Worm (Caenorhabditis elegans) whole organism, early embryonic: Measurements from ENCODE around the gene F28F8.7.

Source experiments
- B0310.2 ChIP-seq: sonication (generic microtip); optimal IDR thresholded peaks from 2 replicates; lab custom pipeline; 2016; ENCODE audit warnings: mild to moderate bottlenecking, missing genetic modification characterization, missing compliant biosample characterization
- F13C5.2 ChIP-seq: sonication (generic microtip); optimal IDR thresholded peaks from 2 replicates; lab custom pipeline; 2017; ENCODE audit warnings: mild to moderate bottlenecking, missing genetic modification characterization, inconsistent platforms, missing compliant biosample characterization
- aly-1 ChIP-seq: sonication (generic microtip); optimal IDR thresholded peaks from 2 replicates; lab custom pipeline; 2016; ENCODE audit warnings: missing genetic modification characterization, missing compliant biosample characterization
- ama-1 ChIP-seq: fragments of 150-350 bp; optimal IDR thresholded peaks from 2 replicates; lab custom pipeline; 2014
- ceh-13 ChIP-seq: fragments of 200-800 bp; sonication (Bioruptor generic); optimal IDR thresholded peaks from 2 replicates; lab custom pipeline; 2018; ENCODE audit warnings: mild to moderate bottlenecking, missing genetic modification characterization, missing compliant biosample characterization
- ceh-36 ChIP-seq: sonication (generic microtip); optimal IDR thresholded peaks from 2 replicates; lab custom pipeline; 2016; ENCODE audit warnings: missing genetic modification characterization, inconsistent platforms, missing compliant biosample characterization
- ets-7 ChIP-seq: sonication (generic microtip); optimal IDR thresholded peaks from 2 replicates; lab custom pipeline; 2016; ENCODE audit warnings: missing genotype, missing genetic modification characterization, missing compliant biosample characterization
- flt-1 ChIP-seq: fragments of 200-800 bp; sonication (Bioruptor generic); IDR thresholded peaks from 2 replicates; pipeline ENCODE4 v1.3.6; 2022; ENCODE audit warnings: missing genetic modification characterization, missing compliant biosample characterization
- hmbx-1 ChIP-seq: sonication (generic microtip); optimal IDR thresholded peaks from 2 replicates; lab custom pipeline; 2016; ENCODE audit warnings: mild to moderate bottlenecking, missing genetic modification characterization, missing compliant biosample characterization
- hmg-4 ChIP-seq: fragments of 200-800 bp; sonication (Bioruptor generic); optimal IDR thresholded peaks from 2 replicates; lab custom pipeline; 2018; ENCODE audit warnings: mild to moderate bottlenecking, missing genetic modification characterization, missing compliant biosample characterization
- hnd-1 ChIP-seq: sonication (generic microtip); optimal IDR thresholded peaks from 2 replicates; lab custom pipeline; 2016; ENCODE audit warnings: missing genetic modification characterization, missing compliant biosample characterization
- pes-1 ChIP-seq: fragments of 200-800 bp; sonication (Bioruptor generic); IDR thresholded peaks from 2 replicates; pipeline ENCODE4 v1.3.6; 2022; ENCODE audit warnings: missing genetic modification reagents, missing genetic modification characterization, missing compliant biosample characterization
- scrt-1 ChIP-seq: fragments of 200-800 bp; sonication (Bioruptor generic); IDR thresholded peaks from 2 replicates; pipeline ENCODE4 v1.3.6; 2022; ENCODE audit warnings: missing genetic modification characterization, missing compliant biosample characterization
- sea-1 ChIP-seq: fragments of 200-800 bp; sonication (Bioruptor generic); conservative IDR thresholded peaks from 2 replicates; pipeline ENCODE4 v1.3.6; 2022; ENCODE audit warnings: missing genetic modification characterization, missing compliant biosample characterization
- tbx-11 ChIP-seq: fragments of 200-800 bp; sonication (Bioruptor generic); IDR thresholded peaks from 2 replicates; pipeline ENCODE4 v1.3.6; 2022; ENCODE audit warnings: missing genetic modification characterization, missing compliant biosample characterization
- tbx-37 ChIP-seq: fragments of 200-800 bp; sonication (Bioruptor generic); conservative IDR thresholded peaks from 2 replicates; pipeline ENCODE4 v1.3.6; 2022; ENCODE audit warnings: missing genetic modification reagents, missing genetic modification characterization, missing compliant biosample characterization
- tra-4 ChIP-seq: sonication (generic microtip); optimal IDR thresholded peaks from 2 replicates; lab custom pipeline; 2017; ENCODE audit warnings: missing genetic modification characterization, missing compliant biosample characterization

The F28F8.7 gene

DNA sequence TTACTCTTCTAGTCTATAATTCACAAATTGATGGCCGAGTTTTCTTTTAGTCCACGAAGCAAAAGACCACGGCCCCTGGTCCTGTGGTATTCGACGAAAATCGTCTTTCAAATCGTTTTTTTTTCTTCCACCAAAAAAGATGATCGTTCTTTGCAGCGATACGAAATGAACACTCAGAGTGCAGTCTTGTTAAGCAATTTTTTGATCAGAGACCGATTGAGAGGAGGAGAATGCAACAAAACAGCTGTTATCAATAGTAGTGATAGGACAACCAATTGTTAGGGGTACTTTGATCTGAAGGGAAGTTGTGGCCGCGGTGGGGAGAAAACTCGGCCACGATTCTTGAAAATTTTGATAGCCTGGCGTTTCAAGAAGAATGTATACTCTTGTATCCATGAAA is 26.4 kb downstream of the F28F8.7 start:
- TF ChIP-seq pes-1 (GFP tag; lab: Robert Waterston, UW), result no peak
- no peak for TF ChIP-seq tbx-11 (GFP tag; lab: Robert Waterston, UW)
- no peak for TF ChIP-seq B0310.2 (tag; lab: Kevin White, UChicago)
- no peak for TF ChIP-seq tbx-37 (GFP tag; lab: Robert Waterston, UW)

- TF ChIP-seq tra-4 (tag; lab: Kevin White, UChicago) (no peak), B0310.2 (tag; lab: Kevin White, UChicago) (no peak), hnd-1 (tag; lab: Kevin White, UChicago) (no peak), tbx-37 (GFP tag; lab: Robert Waterston, UW) (no peak), F13C5.2 (tag; lab: Kevin White, UChicago) (no peak), hmbx-1 (tag; lab: Kevin White, UChicago) (no peak), ama-1 (lab: Kevin White, UChicago) (no peak)
These were observed 26.9 kb downstream of the F28F8.7 start for ce11 chrV:15563477-15563876.

DNA sequence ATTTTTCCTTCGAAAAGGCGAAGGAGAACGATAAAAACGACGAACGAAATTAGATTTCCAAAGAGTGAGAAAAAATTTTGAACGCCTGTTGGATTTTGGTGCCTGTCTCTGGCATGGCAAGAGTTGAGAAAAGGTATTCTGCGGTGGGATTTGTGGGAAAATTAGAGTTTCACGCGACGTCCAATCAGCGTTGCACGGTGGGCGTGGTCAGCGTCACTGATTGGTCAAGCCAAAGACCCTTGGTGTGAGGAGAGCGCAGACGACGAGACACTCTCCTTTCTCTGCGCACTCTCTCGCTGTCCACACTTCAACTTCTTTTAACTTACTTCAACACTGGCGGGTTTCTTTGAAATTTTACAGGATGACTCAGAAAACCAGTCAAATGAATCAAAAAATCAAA is 27.9 kb downstream of the F28F8.7 start:
- no peak for TF ChIP-seq flt-1
- TF ChIP-seq tra-4 (tag; lab: Kevin White, UChicago), result no peak
- TF ChIP-seq ets-7, result no peak
- no peak for TF ChIP-seq hnd-1 (tag; lab: Kevin White, UChicago)
- TF ChIP-seq ceh-13 (GFP tag; lab: Kevin White, UChicago), result no peak
- no peak for TF ChIP-seq tbx-37 (GFP tag; lab: Robert Waterston, UW)
- TF ChIP-seq ceh-36, result no peak
- no peak for TF ChIP-seq sea-1 (GFP tag; lab: Robert Waterston, UW)
- TF ChIP-seq aly-1 (tag; lab: Kevin White, UChicago), result no peak

DNA sequence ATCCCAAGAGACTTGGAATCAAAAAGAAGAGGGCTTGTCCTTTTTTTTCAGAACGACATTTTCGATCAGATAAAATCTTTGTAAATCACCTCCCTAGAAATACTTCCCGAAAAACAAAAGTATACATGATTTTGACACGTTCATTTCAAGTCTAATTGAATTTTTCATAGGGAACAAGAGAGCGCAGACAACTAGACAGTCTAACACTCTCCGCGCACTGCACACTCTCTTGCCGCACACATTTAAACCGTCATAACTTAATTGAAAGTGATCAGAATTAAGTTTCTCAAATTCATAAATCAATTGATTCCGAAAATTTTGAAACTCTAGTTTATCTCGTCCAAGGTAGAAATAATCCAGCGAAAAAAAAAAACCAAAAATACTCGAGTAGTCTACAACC is 30.7 kb downstream of the F28F8.7 start:
- TF ChIP-seq ama-1 (lab: Kevin White, UChicago) (no peak), scrt-1 (GFP tag; lab: Robert Waterston, UW) (no peak), tbx-11 (GFP tag; lab: Robert Waterston, UW) (no peak), F13C5.2 (tag; lab: Kevin White, UChicago) (no peak), ets-7 (no peak), aly-1 (tag; lab: Kevin White, UChicago) (no peak), ceh-36 (no peak), hnd-1 (tag; lab: Kevin White, UChicago) (no peak), B0310.2 (tag; lab: Kevin White, UChicago) (no peak), sea-1 (GFP tag; lab: Robert Waterston, UW) (no peak), tra-4 (tag; lab: Kevin White, UChicago) (no peak)

DNA sequence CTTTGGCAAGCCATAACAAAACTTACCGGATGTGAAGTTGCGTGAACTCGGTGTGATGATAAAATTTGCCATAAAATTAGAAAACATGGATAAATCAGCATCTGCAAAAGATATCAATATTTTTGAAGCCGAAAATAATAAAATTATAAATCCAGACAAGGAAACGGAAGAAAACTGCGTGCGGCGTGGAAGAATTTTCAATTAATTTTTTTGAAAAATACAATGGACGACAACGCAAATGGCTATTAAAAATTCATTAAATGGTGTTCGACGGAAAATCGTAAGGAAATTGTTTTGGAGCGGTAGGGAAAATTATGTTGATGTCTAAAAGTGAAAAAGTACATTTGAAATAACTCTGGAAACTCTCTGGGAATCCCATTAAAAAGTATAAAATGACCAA is 31.4 kb downstream of the F28F8.7 start, which contains the start of gene acr-18:
TSS of gene acr-18 (minus strand) at position 101 of the 400 bp plus-strand sequence.
- no peak for TF ChIP-seq scrt-1 (GFP tag; lab: Robert Waterston, UW)
- no peak for TF ChIP-seq tbx-37 (GFP tag; lab: Robert Waterston, UW)
- no peak for TF ChIP-seq flt-1
- TF ChIP-seq tra-4 (tag; lab: Kevin White, UChicago), result no peak
- TF ChIP-seq ets-7, result no peak
- TF ChIP-seq aly-1 (tag; lab: Kevin White, UChicago), result no peak

DNA sequence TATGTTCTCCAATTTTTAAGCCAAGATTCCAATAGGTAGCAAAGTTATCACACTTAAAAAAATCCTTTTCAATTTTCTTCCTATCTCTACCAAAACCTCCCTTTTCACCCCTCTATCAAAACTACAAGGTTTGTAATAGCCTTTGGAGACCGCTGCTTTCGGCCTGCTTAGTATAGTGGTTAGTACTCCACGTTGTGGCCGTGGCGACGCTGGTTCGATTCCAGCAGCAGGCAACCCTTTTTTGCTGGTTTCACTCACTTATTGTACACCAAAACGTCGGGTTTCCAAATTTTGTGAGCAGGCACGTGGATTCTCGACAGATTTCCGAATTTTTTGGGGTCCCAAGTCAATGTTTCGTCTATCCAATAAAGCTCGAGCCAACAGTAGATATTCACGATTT is 36.5 kb downstream of the F28F8.7 start:
- TF ChIP-seq pes-1 (GFP tag; lab: Robert Waterston, UW) (peak; percentile 76), B0310.2 (tag; lab: Kevin White, UChicago) (no peak), scrt-1 (GFP tag; lab: Robert Waterston, UW) (0 out of 2 replicates have a peak, but pooled peaks have one; percentile 39), flt-1 (peak; percentile 65), F13C5.2 (tag; lab: Kevin White, UChicago) (peak; percentile 15), hmbx-1 (tag; lab: Kevin White, UChicago) (no peak), ama-1 (lab: Kevin White, UChicago) (no peak), ceh-36 (peak; percentile 46), tbx-37 (GFP tag; lab: Robert Waterston, UW) (peak; percentile 45; the same call in 1 of the 2 replicates), aly-1 (tag; lab: Kevin White, UChicago) (no peak), tra-4 (tag; lab: Kevin White, UChicago) (no peak), hmg-4 (peak; percentile 35), ceh-13 (GFP tag; lab: Kevin White, UChicago) (peak; percentile 17), tbx-11 (GFP tag; lab: Robert Waterston, UW) (peak; percentile 67), hnd-1 (tag; lab: Kevin White, UChicago) (peak; percentile 41), sea-1 (GFP tag; lab: Robert Waterston, UW) (no peak), ets-7 (no peak)

- TF ChIP-seq scrt-1 (GFP tag; lab: Robert Waterston, UW) (peak; percentile 92), ama-1 (lab: Kevin White, UChicago) (no peak), ceh-13 (GFP tag; lab: Kevin White, UChicago) (peak; percentile 77), tbx-37 (GFP tag; lab: Robert Waterston, UW) (peak; percentile 92), aly-1 (tag; lab: Kevin White, UChicago) (peak; percentile 86), tra-4 (tag; lab: Kevin White, UChicago) (peak; percentile 71), F13C5.2 (tag; lab: Kevin White, UChicago) (peak; percentile 91), hmbx-1 (tag; lab: Kevin White, UChicago) (peak; percentile 59), hnd-1 (tag; lab: Kevin White, UChicago) (peak; percentile 80), ceh-36 (peak; percentile 95), flt-1 (peak; percentile 92), B0310.2 (tag; lab: Kevin White, UChicago) (peak; percentile 82), pes-1 (GFP tag; lab: Robert Waterston, UW) (peak; percentile 92), hmg-4 (peak; percentile 92), ets-7 (peak; percentile 57), tbx-11 (GFP tag; lab: Robert Waterston, UW) (peak; percentile 89), sea-1 (GFP tag; lab: Robert Waterston, UW) (peak; percentile 89)
These were observed 38.8 kb downstream of the F28F8.7 start for ce11 chrV:15551642-15552041.
